Fruit fly (Drosophila melanogaster) Kc167 (cell line): ENCODE measurements around the gene OtopLc.

Experiments
- Myc ChIP-seq: fragments of >200 bp; optimal IDR thresholded peaks from 2 replicates; lab custom pipeline; 2017; ENCODE audit warnings: missing external identifiers
- Sin3A ChIP-seq: fragments of >200 bp; optimal IDR thresholded peaks from 2 replicates; lab custom pipeline; 2018; ENCODE audit warnings: missing external identifiers
- h ChIP-seq: fragments of >200 bp; optimal IDR thresholded peaks from 3 replicates; lab custom pipeline; 2018; ENCODE audit warnings: missing external identifiers
- insv ChIP-seq: fragments of >200 bp; optimal IDR thresholded peaks from 3 replicates; lab custom pipeline; 2018; ENCODE audit warnings: missing external identifiers
- psq ChIP-seq: fragments of >200 bp; optimal IDR thresholded peaks from 2 replicates; lab custom pipeline; 2017; ENCODE audit warnings: missing external identifiers

DNA sequence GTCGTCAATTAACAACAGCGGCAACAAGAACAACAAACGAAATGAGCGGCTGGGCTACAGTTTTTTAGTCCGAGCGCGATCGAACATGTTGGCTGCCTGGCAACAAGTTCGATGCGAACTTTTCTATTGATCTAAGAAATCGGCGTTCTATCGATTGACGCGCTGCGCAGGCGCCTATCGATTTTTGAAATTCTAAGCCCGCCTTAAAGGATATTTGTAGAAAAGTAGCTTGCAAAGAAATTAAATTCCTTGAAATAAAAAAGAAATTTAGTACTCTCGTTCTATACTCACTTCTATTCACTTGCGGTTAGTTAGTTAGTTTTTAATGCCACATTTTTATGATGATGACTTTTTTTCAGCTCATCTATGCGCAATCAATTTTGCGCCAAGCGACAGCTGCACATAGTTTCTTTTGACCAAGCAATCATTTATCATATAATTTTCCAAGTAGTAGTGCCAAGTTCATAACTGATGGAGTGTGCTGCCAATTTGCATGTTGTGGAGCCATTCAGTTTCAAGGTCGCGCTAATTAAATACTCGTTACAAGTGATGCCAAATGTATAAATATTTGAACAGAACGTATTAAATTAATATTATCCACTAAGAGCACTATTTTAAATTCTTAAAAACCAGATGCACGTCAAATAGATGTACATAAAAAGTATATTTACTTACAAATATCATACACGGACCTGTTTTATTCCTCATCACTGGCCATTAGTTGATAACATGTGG, 17.4 kb upstream of the OtopLc start, which contains the start of the genes Tre1 and Gr5a:
- TF ChIP-seq psq (lab: Kevin White, UChicago) (no peak), insv (lab: Kevin White, UChicago) (no peak), Sin3A (lab: Kevin White, UChicago) (no peak), h (lab: Kevin White, UChicago) (no peak), Myc (lab: Kevin White, UChicago) (no peak)
